Worm (Caenorhabditis elegans) whole organism, midembryonic: ENCODE measurements around the gene F54F7.9.

Source experiments
- T22C8.4 ChIP-seq: fragments of 200-800 bp; sonication (Bioruptor generic); IDR thresholded peaks from 2 replicates; pipeline ENCODE4 v1.3.6; 2022; ENCODE audit warnings: missing genetic modification characterization, missing compliant biosample characterization
- cog-1 ChIP-seq: sonication (generic microtip); optimal IDR thresholded peaks from 2 replicates; lab custom pipeline; 2016; ENCODE audit warnings: missing genetic modification characterization, missing compliant biosample characterization
- flt-1 ChIP-seq: fragments of 200-800 bp; sonication (Bioruptor generic); IDR thresholded peaks from 2 replicates; pipeline ENCODE4 v1.3.6; 2022; ENCODE audit warnings: missing genetic modification characterization, missing compliant biosample characterization
- med-1 ChIP-seq: sonication (generic microtip); optimal IDR thresholded peaks from 2 replicates; lab custom pipeline; 2017; ENCODE audit warnings: missing genetic modification characterization, mild to moderate bottlenecking, missing compliant biosample characterization, antibody characterized with exemption, missing genetic modification reagents; ENCODE audit not compliant: insufficient read depth
- ref-1 ChIP-seq: fragments of 200-800 bp; sonication (Bioruptor generic); conservative IDR thresholded peaks from 2 replicates; pipeline ENCODE4 v1.3.6; 2022; ENCODE audit warnings: missing genetic modification reagents, missing genetic modification characterization, missing compliant biosample characterization
- tab-1 ChIP-seq: fragments of 200-800 bp; sonication (Bioruptor generic); IDR thresholded peaks from 2 replicates; pipeline ENCODE4 v1.3.6; 2022; ENCODE audit warnings: missing genetic modification characterization, missing compliant biosample characterization
- ztf-23 ChIP-seq: fragments of 200-800 bp; sonication (Bioruptor generic); IDR thresholded peaks from 2 replicates; pipeline ENCODE4 v1.3.6; 2022; ENCODE audit warnings: missing genetic modification reagents, missing genetic modification characterization, missing compliant biosample characterization
- ztf-29 ChIP-seq: fragments of 200-800 bp; sonication (Bioruptor generic); IDR thresholded peaks from 2 replicates; pipeline ENCODE4 v1.3.6; 2022; ENCODE audit warnings: missing genetic modification reagents, missing genetic modification characterization, missing compliant biosample characterization

DNA sequence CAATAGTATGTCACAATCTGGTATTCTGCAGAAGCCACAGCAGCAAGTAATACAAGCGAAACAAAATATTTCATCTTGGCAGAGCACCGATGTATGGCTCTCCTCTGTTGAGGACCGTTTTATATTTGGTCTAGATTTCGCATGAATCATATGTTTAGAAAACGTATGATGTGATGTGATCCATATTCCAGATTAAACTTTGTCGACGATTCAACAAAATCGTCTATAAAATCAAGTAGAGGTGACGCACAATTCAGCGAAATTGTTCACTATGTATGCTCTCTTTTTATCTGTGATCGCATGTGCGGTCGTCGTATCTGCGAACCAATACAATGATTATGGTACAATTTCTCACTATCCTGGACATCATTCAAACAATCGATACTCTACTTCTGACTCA, 31.4 kb upstream of the F54F7.9 start, which contains the start of the genes Y62H9A.3 and Y62H9A.4:
- no peak for TF ChIP-seq med-1 (GFP tag; lab: Kevin White, UChicago)
- TF ChIP-seq ztf-29 (GFP tag; lab: Robert Waterston, UW): no peak
- TF ChIP-seq ref-1 (GFP tag; lab: Robert Waterston, UW): no peak
- TF ChIP-seq flt-1 (GFP tag; lab: Robert Waterston, UW): no peak
- no peak for TF ChIP-seq cog-1 (tag; lab: Kevin White, UChicago)
- no peak for TF ChIP-seq ztf-23 (GFP tag; lab: Robert Waterston, UW)
- TF ChIP-seq T22C8.4 (GFP tag; lab: Robert Waterston, UW): no peak
- no peak for TF ChIP-seq tab-1
